Worm (Caenorhabditis elegans) whole organism, L4/young adult: ENCODE data around the gene T01G5.7.

Experiments
- W03F9.2 ChIP-seq: fragments of 150-350 bp; optimal IDR thresholded peaks from 2 replicates; lab custom pipeline; 2014; ENCODE audit warnings: missing biosample characterization, missing genetic modification characterization
- dao-5 ChIP-seq: sonication (generic microtip); optimal IDR thresholded peaks from 2 replicates; lab custom pipeline; 2016; ENCODE audit warnings: missing genotype, missing genetic modification characterization, moderate library complexity, missing compliant biosample characterization
- him-1 ChIP-seq: sonication (generic microtip); optimal IDR thresholded peaks from 2 replicates; lab custom pipeline; 2016; ENCODE audit warnings: missing genotype, missing genetic modification reagents, missing genetic modification characterization, missing compliant biosample characterization

DNA sequence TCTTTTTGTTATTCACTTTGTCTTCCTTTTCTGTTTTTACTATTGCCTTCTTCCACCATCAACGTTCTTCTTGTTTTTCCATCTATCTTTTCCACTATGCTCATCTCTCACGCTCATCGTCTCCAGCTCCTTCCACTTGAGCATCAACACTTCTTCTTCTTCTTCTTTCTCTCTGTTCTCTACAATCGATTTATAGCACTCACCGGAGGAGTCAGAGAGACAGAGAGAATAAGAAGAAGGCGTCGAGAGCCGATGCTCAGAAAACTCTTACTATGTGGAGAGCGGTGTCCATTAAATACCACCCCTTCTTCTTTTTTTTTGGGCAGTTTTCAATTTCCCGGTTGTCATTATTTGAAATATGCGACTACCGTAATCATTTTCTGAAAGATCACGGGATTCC, 36.9 kb upstream of the T01G5.7 start:
- peak; percentile 3 for TF ChIP-seq him-1
- TF ChIP-seq dao-5 = no peak
- no peak for TF ChIP-seq W03F9.2 (tag; lab: Kevin White, UChicago)
